Worm (Caenorhabditis elegans) whole organism, L3 larva: Measurements from ENCODE around the gene npr-31.

Experiments used
- ceh-16 ChIP-seq: sonication (generic microtip); optimal IDR thresholded peaks from 2 replicates; lab custom pipeline; 2017; ENCODE audit warnings: missing biosample characterization, missing genetic modification characterization
- ceh-9 ChIP-seq: sonication (generic microtip); optimal IDR thresholded peaks from 2 replicates; lab custom pipeline; 2018; ENCODE audit warnings: missing biosample characterization, missing genetic modification characterization
- egl-5 ChIP-seq: fragments of 150-350 bp; optimal IDR thresholded peaks from 2 replicates; lab custom pipeline; 2017; ENCODE audit warnings: missing biosample characterization, missing genetic modification reagents, missing genetic modification characterization, inconsistent platforms
- elt-1 ChIP-seq: fragments of 150-350 bp; optimal IDR thresholded peaks from 2 replicates; lab custom pipeline; 2014; ENCODE audit warnings: missing biosample characterization, missing genetic modification characterization
- elt-2 ChIP-seq: sonication (generic microtip); optimal IDR thresholded peaks from 2 replicates; lab custom pipeline; 2016; ENCODE audit warnings: missing genetic modification reagents, mild to moderate bottlenecking, missing genetic modification characterization, missing compliant biosample characterization
- elt-3 ChIP-seq, 3 experiments: fragments of 150-350 bp in 1 of 3; sonication (generic microtip) in 2 of 3; optimal IDR thresholded peaks; 2 replicates in 2 of 3; 4 replicates in 1 of 3; lab custom pipeline; 2014 to 2017; ENCODE audit warnings: missing biosample characterization in 3 of 3, missing genetic modification characterization in 3 of 3
- eor-1 ChIP-seq, 2 experiments: fragments of 150-350 bp; optimal IDR thresholded peaks; 2 replicates each; lab custom pipeline; 2014 to 2018; ENCODE audit warnings: missing biosample characterization in 2 of 2, missing genetic modification characterization in 2 of 2
- fkh-10 ChIP-seq: sonication (generic microtip); optimal IDR thresholded peaks from 2 replicates; lab custom pipeline; 2017; ENCODE audit warnings: missing biosample characterization, missing genetic modification reagents, missing genetic modification characterization
- fkh-2 ChIP-seq: fragments of 150-350 bp; optimal IDR thresholded peaks from 2 replicates; lab custom pipeline; 2014; ENCODE audit warnings: missing biosample characterization, missing genetic modification reagents, missing genetic modification characterization
- fos-1 ChIP-seq: fragments of 150-350 bp; optimal IDR thresholded peaks from 2 replicates; lab custom pipeline; 2014; ENCODE audit warnings: missing biosample characterization, missing genetic modification characterization
- hmg-11 ChIP-seq: sonication (generic microtip); optimal IDR thresholded peaks from 2 replicates; lab custom pipeline; 2016; ENCODE audit warnings: missing genetic modification characterization, missing compliant biosample characterization
- jun-1 ChIP-seq: fragments of 150-350 bp; optimal IDR thresholded peaks from 2 replicates; lab custom pipeline; 2014; ENCODE audit warnings: missing biosample characterization, missing genetic modification reagents, missing genetic modification characterization
- lsy-12 ChIP-seq: sonication (generic microtip); optimal IDR thresholded peaks from 2 replicates; lab custom pipeline; 2016; ENCODE audit warnings: mild to moderate bottlenecking, missing genetic modification characterization, missing compliant biosample characterization
- nfya-1 ChIP-seq: sonication (generic microtip); optimal IDR thresholded peaks from 2 replicates; lab custom pipeline; 2017; ENCODE audit warnings: missing genetic modification characterization, mild to moderate bottlenecking, missing compliant biosample characterization, antibody characterized with exemption, moderate library complexity; ENCODE audit not compliant: insufficient read depth
- nhr-23 ChIP-seq: fragments of 150-350 bp; optimal IDR thresholded peaks from 2 replicates; lab custom pipeline; 2014; ENCODE audit warnings: missing biosample characterization, missing genetic modification reagents, missing genetic modification characterization
- nhr-237 ChIP-seq: fragments of 150-350 bp; optimal IDR thresholded peaks from 2 replicates; lab custom pipeline; 2014; ENCODE audit warnings: missing biosample characterization, missing genetic modification characterization
- nhr-25 ChIP-seq: sonication (generic microtip); optimal IDR thresholded peaks from 2 replicates; lab custom pipeline; 2017; ENCODE audit warnings: missing biosample characterization, missing genetic modification characterization
- nhr-28 ChIP-seq: fragments of 150-350 bp; optimal IDR thresholded peaks from 2 replicates; lab custom pipeline; 2014; ENCODE audit warnings: missing biosample characterization, missing genetic modification characterization
- nhr-43 ChIP-seq: sonication (generic microtip); optimal IDR thresholded peaks from 2 replicates; lab custom pipeline; 2016; ENCODE audit warnings: mild to moderate bottlenecking, missing genetic modification characterization, missing compliant biosample characterization; ENCODE audit not compliant: poor library complexity, severe bottlenecking
- nhr-67 ChIP-seq: fragments of 150-350 bp; optimal IDR thresholded peaks from 2 replicates; lab custom pipeline; 2014; ENCODE audit warnings: missing biosample characterization, missing genetic modification characterization
- nhr-76 ChIP-seq: fragments of 150-350 bp; sonication (generic microtip); optimal IDR thresholded peaks from 5 replicates; lab custom pipeline; 2014; ENCODE audit warnings: missing biosample characterization, missing genetic modification characterization
- nhr-77 ChIP-seq: fragments of 150-350 bp; optimal IDR thresholded peaks from 2 replicates; lab custom pipeline; 2014; ENCODE audit warnings: missing biosample characterization, missing genetic modification characterization
- pqm-1 ChIP-seq: fragments of 150-350 bp; optimal IDR thresholded peaks from 2 replicates; lab custom pipeline; 2017; ENCODE audit warnings: missing biosample characterization, missing genetic modification characterization, inconsistent platforms
- sea-2 ChIP-seq: fragments of 150-350 bp; sonication (generic microtip); optimal IDR thresholded peaks from 4 replicates; lab custom pipeline; 2014; ENCODE audit warnings: missing biosample characterization, missing genetic modification reagents, missing genetic modification characterization
- snpc-4 ChIP-seq: fragments of 150-350 bp; optimal IDR thresholded peaks from 2 replicates; lab custom pipeline; 2014; ENCODE audit warnings: missing biosample characterization, missing genetic modification characterization
- unc-39 ChIP-seq: sonication (generic microtip); optimal IDR thresholded peaks from 4 replicates; lab custom pipeline; 2017; ENCODE audit warnings: missing biosample characterization, missing genetic modification characterization
- ztf-11 ChIP-seq: fragments of 150-350 bp; optimal IDR thresholded peaks from 2 replicates; lab custom pipeline; 2014; ENCODE audit warnings: missing biosample characterization, missing genetic modification characterization

Gene npr-31

ce11 chrII:7165749-7166148, 21.3 kb downstream of the npr-31 start, which contains the start of gene mfsd-13.2:
TSS of gene mfsd-13.2 (minus strand) at chrII:7165849.
- no peak for TF ChIP-seq ceh-9 (tag; lab: Kevin White, UChicago)
- TF ChIP-seq pqm-1 (tag; lab: Kevin White, UChicago), result no peak
- no peak for TF ChIP-seq nhr-28 (tag; lab: Kevin White, UChicago)
- TF ChIP-seq nhr-237 (tag; lab: Kevin White, UChicago), result no peak
- TF ChIP-seq fos-1 (tag; lab: Kevin White, UChicago), result no peak
- no peak for TF ChIP-seq sea-2 (GFP tag; lab: Kevin White, UChicago)
- TF ChIP-seq nhr-25 (tag; lab: Kevin White, UChicago), result no peak
- no peak for TF ChIP-seq jun-1 (tag; lab: Kevin White, UChicago)
- no peak for TF ChIP-seq ztf-11 (tag; lab: Kevin White, UChicago)
- TF ChIP-seq nfya-1 (tag; lab: Kevin White, UChicago), result no peak
- TF ChIP-seq lsy-12 (tag; lab: Kevin White, UChicago), result no peak
- no peak for TF ChIP-seq elt-3 (tag; optimal IDR thresholded peaks at IDR 0.05; lab: Kevin White, UChicago)
- TF ChIP-seq, all 47 proteins: peak for 0

ce11 chrII:7166768-7167167, 22.4 kb downstream of the npr-31 start:
- TF ChIP-seq nfya-1 (tag; lab: Kevin White, UChicago), result no peak
- no peak for TF ChIP-seq fos-1 (tag; lab: Kevin White, UChicago)
- TF ChIP-seq lsy-12 (tag; lab: Kevin White, UChicago), result no peak
- no peak for TF ChIP-seq fkh-2
- no peak for TF ChIP-seq nhr-43 (tag; lab: Kevin White, UChicago)
- TF ChIP-seq pqm-1 (tag; lab: Kevin White, UChicago), result peak; percentile 94
- TF ChIP-seq elt-3 (tag; optimal IDR thresholded peaks at IDR 0.05; lab: Kevin White, UChicago), result no peak
- TF ChIP-seq snpc-4 (tag; lab: Kevin White, UChicago), result no peak
- no peak for TF ChIP-seq nhr-23 (tag; lab: Kevin White, UChicago)
- TF ChIP-seq unc-39 (tag; lab: Kevin White, UChicago), result no peak
- TF ChIP-seq elt-2, result peak; percentile 93
- TF ChIP-seq jun-1 (tag; lab: Kevin White, UChicago), result no peak
- TF ChIP-seq, all 47 proteins: peak for 2

- peak; percentile 50 for TF ChIP-seq nhr-23 (tag; lab: Kevin White, UChicago)
- no peak for TF ChIP-seq jun-1 (tag; lab: Kevin White, UChicago)
Observed at ce11 chrII:7168712-7169111, 24.3 kb downstream of the npr-31 start, which contains the start of gene col-36. TSS of gene col-36 (minus strand) at chrII:7168812.

DNA sequence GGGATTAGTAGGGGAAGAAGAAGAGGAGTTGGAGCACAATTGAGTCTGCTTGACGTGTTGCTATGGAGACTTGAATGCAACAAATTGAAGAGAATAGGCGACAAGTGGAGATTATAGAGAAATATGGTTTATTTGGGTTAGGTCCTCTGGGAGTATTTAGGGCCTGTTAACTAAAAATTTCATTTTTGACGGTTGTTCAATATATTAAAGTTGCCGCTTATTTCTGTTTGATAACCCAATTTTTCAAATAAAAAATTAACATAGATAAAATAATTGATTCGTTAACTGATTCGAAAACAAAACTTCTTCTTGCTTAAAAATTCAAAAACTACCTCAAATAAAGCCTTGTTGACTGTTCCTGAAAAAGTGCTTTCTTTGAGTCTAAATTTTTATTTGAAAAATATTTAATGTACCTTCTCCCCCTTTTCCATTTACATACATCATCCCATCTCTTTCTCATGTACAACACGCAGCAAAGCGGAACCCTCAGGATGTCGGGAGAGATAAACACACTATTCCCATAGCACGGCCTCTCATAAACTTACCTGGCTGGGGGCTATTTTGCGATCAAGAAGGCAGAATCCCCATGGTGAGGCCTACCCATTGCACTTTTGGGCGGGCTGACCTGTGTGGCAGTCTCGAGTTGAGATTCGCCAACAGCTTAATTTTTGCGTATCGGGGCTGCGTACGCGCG, 27.0 kb downstream of the npr-31 start, which contains the start of gene dyf-13:
dyf-13 (minus strand) TSS at position 51 of the 694 bp plus-strand sequence.
- TF ChIP-seq jun-1 (tag; lab: Kevin White, UChicago) (no peak), nhr-76 (no peak), nhr-43 (tag; lab: Kevin White, UChicago) (no peak), egl-5 (tag; lab: Kevin White, UChicago) (no peak), elt-1 (tag; lab: Kevin White, UChicago) (no peak), nhr-77 (tag; lab: Kevin White, UChicago) (no peak), lsy-12 (tag; lab: Kevin White, UChicago) (no peak), nhr-25 (tag; lab: Kevin White, UChicago) (no peak), nhr-28 (tag; lab: Kevin White, UChicago) (no peak), hmg-11 (tag; lab: Kevin White, UChicago) (no peak), pqm-1 (tag; lab: Kevin White, UChicago) (no peak), ztf-11 (tag; lab: Kevin White, UChicago) (no peak)

ce11 chrII:7174843-7175242, 30.4 kb downstream of the npr-31 start, which contains the start of gene glc-4:
TSS of gene glc-4 (minus strand) at chrII:7174943.
- TF ChIP-seq nhr-23 (tag; lab: Kevin White, UChicago) (no peak), nhr-25 (tag; lab: Kevin White, UChicago) (no peak), nhr-76 (no peak), eor-1 (tag; optimal IDR thresholded peaks at IDR 0.05; lab: Kevin White, UChicago) (no peak), ceh-16 (no peak)

- TF ChIP-seq fkh-10 (GFP tag; lab: Kevin White, UChicago), result peak; percentile 15
- no peak for TF ChIP-seq nhr-67 (tag; lab: Kevin White, UChicago)
- no peak for TF ChIP-seq elt-3 (tag; optimal IDR thresholded peaks at IDR 0.05; lab: Kevin White, UChicago)
- TF ChIP-seq, all 47 proteins: peak for 1
Observed at ce11 chrII:7176108-7176507, 31.7 kb downstream of the npr-31 start.
